Worm (Caenorhabditis elegans): Measurements from ENCODE around the gene Y69A2AR.12.

Y69A2AR.12 gene

DNA sequence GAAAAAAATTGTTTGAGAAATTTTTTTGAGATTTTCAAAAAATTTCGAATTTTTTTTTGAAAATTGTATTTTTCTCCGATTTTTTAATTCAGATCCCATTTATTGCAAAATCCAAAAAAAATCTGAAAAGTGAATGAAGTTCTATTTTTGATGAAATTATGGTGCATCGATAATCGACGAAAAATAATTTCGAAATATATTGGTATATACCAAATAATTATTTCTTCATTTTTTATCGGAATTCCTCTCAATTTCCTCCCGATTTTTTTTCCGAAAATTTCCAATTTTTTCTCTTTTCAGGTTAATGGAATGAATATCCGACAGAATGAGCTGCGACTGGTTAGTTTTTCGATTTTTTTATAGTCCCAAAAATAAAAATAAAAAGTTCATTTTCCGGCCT, 32.4 kb downstream of the Y69A2AR.12 start, which contains the start of gene epg-9:
Gene epg-9 (plus strand): TSS at position 301 of the 400 bp plus-strand sequence.
- TF ChIP-seq hlh-26 (GFP tag; conservative IDR thresholded peaks at IDR 0.05) (no peak), madf-8 (GFP tag; conservative IDR thresholded peaks at IDR 0.05) (no peak), T07F8.4 (tag; optimal IDR thresholded peaks at IDR 0.05) (no peak), xnd-1 (tag; optimal IDR thresholded peaks at IDR 0.05) (no peak), egl-18 (GFP tag; IDR thresholded peaks at IDR 0.05) (no peak), dpff-1 (tag; optimal IDR thresholded peaks at IDR 0.05) (no peak), nhr-179 (tag; optimal IDR thresholded peaks at IDR 0.05) (no peak), K12H6.12 (tag; optimal IDR thresholded peaks at IDR 0.05) (no peak), ztf-3 (GFP tag; optimal IDR thresholded peaks at IDR 0.05) (no peak), F10E7.11 (tag; optimal IDR thresholded peaks at IDR 0.05) (no peak), Y67H2A.10 (GFP tag; conservative IDR thresholded peaks at IDR 0.05) (no peak), ekl-4 (GFP tag; IDR thresholded peaks at IDR 0.05) (no peak)

- TF ChIP-seq ekl-4 (GFP tag; IDR thresholded peaks at IDR 0.05) = peak; percentile 99
- TF ChIP-seq bed-1 (GFP tag; IDR thresholded peaks at IDR 0.05) = peak; percentile 96
- peak; percentile 84 for TF ChIP-seq egl-18 (GFP tag; IDR thresholded peaks at IDR 0.05)
- TF ChIP-seq dpl-1 (GFP tag; optimal IDR thresholded peaks at IDR 0.05) = peak; percentile 8
- peak; percentile 93 for TF ChIP-seq K12H6.12 (tag; optimal IDR thresholded peaks at IDR 0.05)
- TF ChIP-seq bed-2 (GFP tag; IDR thresholded peaks at IDR 0.05) = no peak
- TF ChIP-seq repo-1 (tag; optimal IDR thresholded peaks at IDR 0.05) = peak; percentile 97
- peak; percentile 62 for TF ChIP-seq attf-6 (GFP tag; IDR thresholded peaks at IDR 0.05)
- TF ChIP-seq ztf-28 (GFP tag; IDR thresholded peaks at IDR 0.05) = 0 out of 2 replicates have a peak, but pooled peaks have one; percentile 38
- no peak for TF ChIP-seq sptf-2 (GFP tag; optimal IDR thresholded peaks at IDR 0.05)
- TF ChIP-seq B0019.2 (GFP tag; conservative IDR thresholded peaks at IDR 0.05) = peak; percentile 58; the same call in 1 of the 2 replicates
- no peak for TF ChIP-seq sdz-38 (tag; optimal IDR thresholded peaks at IDR 0.05)
- no peak for TF ChIP-seq nfya-2 (GFP tag; IDR thresholded peaks at IDR 0.05)
- TF ChIP-seq egl-44 (GFP tag; IDR thresholded peaks at IDR 0.05) = peak; percentile 93
- TF ChIP-seq nfyb-1 (GFP tag; IDR thresholded peaks at IDR 0.05) = peak; percentile 97
- peak; percentile 94 for TF ChIP-seq F22D6.2 (tag; optimal IDR thresholded peaks at IDR 0.05)
- TF ChIP-seq F37B4.10 (GFP tag; IDR thresholded peaks at IDR 0.05) = peak; percentile 97
- peak; percentile 91 for TF ChIP-seq B0035.1 (tag; optimal IDR thresholded peaks at IDR 0.05)
- peak; percentile 79; the same call in 1 of the 2 replicates for TF ChIP-seq cebp-2 (GFP tag; IDR thresholded peaks at IDR 0.05)
- peak; percentile 89 for TF ChIP-seq nhr-90 (tag; optimal IDR thresholded peaks at IDR 0.05)
- TF ChIP-seq madf-10 (tag; optimal IDR thresholded peaks at IDR 0.05) = peak; percentile 92
- TF ChIP-seq ceh-100 (GFP tag; IDR thresholded peaks at IDR 0.05) = peak; percentile 77
- no peak for TF ChIP-seq ceh-58 (GFP tag; IDR thresholded peaks at IDR 0.05)
- peak; percentile 71; the same call in 1 of the 2 replicates for TF ChIP-seq Y79H2A.3 (GFP tag; conservative IDR thresholded peaks at IDR 0.05)
- TF ChIP-seq mxl-1 (tag; optimal IDR thresholded peaks at IDR 0.05) = no peak
- TF ChIP-seq lsl-1 (GFP tag; optimal IDR thresholded peaks at IDR 0.05) = peak; percentile 22
- TF ChIP-seq F57C9.4 (tag; optimal IDR thresholded peaks at IDR 0.05) = peak; percentile 75
- no peak for TF ChIP-seq rpc-1 (optimal IDR thresholded peaks at IDR 0.05)
- no peak for TF ChIP-seq rpc-1 (tag; optimal IDR thresholded peaks at IDR 0.05)
- peak; percentile 53 for TF ChIP-seq F23B12.7 (tag; optimal IDR thresholded peaks at IDR 0.05; ENCODE audit: insufficient read depth)
- peak; percentile 96 for TF ChIP-seq C06A6.2 (GFP tag; conservative IDR thresholded peaks at IDR 0.05)
- TF ChIP-seq zim-3 (tag; optimal IDR thresholded peaks at IDR 0.05) = peak; percentile 19
- TF ChIP-seq F52B5.7 (tag; optimal IDR thresholded peaks at IDR 0.05) = peak; percentile 92
- peak; percentile 78 to 93 for TF ChIP-seq let-607 (tag; optimal IDR thresholded peaks at IDR 0.05)
- TF ChIP-seq egrh-3 (GFP tag; IDR thresholded peaks at IDR 0.05) = peak; percentile 44; the same call in 1 of the 2 replicates
- no peak for TF ChIP-seq F49E8.2 (tag; optimal IDR thresholded peaks at IDR 0.05; ENCODE audit: insufficient read depth)
- peak; percentile 91 for TF ChIP-seq F10E7.11 (tag; optimal IDR thresholded peaks at IDR 0.05)
Observed at ce11 chrIV:2601988-2602861, 33.8 kb downstream of the Y69A2AR.12 start.
